Worm (Caenorhabditis elegans) whole organism, L3 larva: ENCODE measurements around the gene csn-4.

Experiments used
- ama-1 ChIP-seq: fragments of 150-350 bp; optimal IDR thresholded peaks from 2 replicates; lab custom pipeline; 2018
- elt-3 ChIP-seq, 3 experiments: fragments of 150-350 bp in 1 of 3; sonication (generic microtip) in 2 of 3; optimal IDR thresholded peaks; 2 replicates in 2 of 3; 4 replicates in 1 of 3; lab custom pipeline; 2014 to 2017; ENCODE audit warnings: missing biosample characterization in 3 of 3, missing genetic modification characterization in 3 of 3
- lsy-12 ChIP-seq: sonication (generic microtip); optimal IDR thresholded peaks from 2 replicates; lab custom pipeline; 2016; ENCODE audit warnings: mild to moderate bottlenecking, missing genetic modification characterization, missing compliant biosample characterization
- mdl-1 ChIP-seq: fragments of 150-350 bp; optimal IDR thresholded peaks from 2 replicates; lab custom pipeline; 2014; ENCODE audit warnings: missing biosample characterization, missing genetic modification characterization
- nhr-23 ChIP-seq: fragments of 150-350 bp; optimal IDR thresholded peaks from 2 replicates; lab custom pipeline; 2014; ENCODE audit warnings: missing biosample characterization, missing genetic modification reagents, missing genetic modification characterization
- nhr-25 ChIP-seq: sonication (generic microtip); optimal IDR thresholded peaks from 2 replicates; lab custom pipeline; 2017; ENCODE audit warnings: missing biosample characterization, missing genetic modification characterization
- nhr-77 ChIP-seq: fragments of 150-350 bp; optimal IDR thresholded peaks from 2 replicates; lab custom pipeline; 2014; ENCODE audit warnings: missing biosample characterization, missing genetic modification characterization
- ztf-11 ChIP-seq: fragments of 150-350 bp; optimal IDR thresholded peaks from 2 replicates; lab custom pipeline; 2014; ENCODE audit warnings: missing biosample characterization, missing genetic modification characterization
- ztf-4 ChIP-seq: fragments of 150-350 bp; optimal IDR thresholded peaks from 2 replicates; lab custom pipeline; 2014; ENCODE audit warnings: missing biosample characterization, missing genetic modification characterization

ce11 chrIV:1075484-1075883, 11.3 kb downstream of the csn-4 start:
- no peak for TF ChIP-seq ztf-11 (tag; lab: Kevin White, UChicago)
- no peak for TF ChIP-seq lsy-12
- TF ChIP-seq nhr-77 (tag; lab: Kevin White, UChicago) = no peak
- no peak for TF ChIP-seq mdl-1
- TF ChIP-seq ztf-4 (tag; lab: Kevin White, UChicago) = no peak
- TF ChIP-seq nhr-25 (tag; lab: Kevin White, UChicago) = no peak
- TF ChIP-seq ama-1 (lab: Kevin White, UChicago) = no peak
- TF ChIP-seq nhr-23 = no peak
- no peak for TF ChIP-seq elt-3 (tag; optimal IDR thresholded peaks at IDR 0.05; lab: Kevin White, UChicago)
